Worm (Caenorhabditis elegans): ENCODE results near the gene C18A11.1.
A peak's percentile ranks its signal among the peaks of the same experiment; 100 is the strongest.

The C18A11.1 gene

ce11 chrX:8021609-8022008 lies 47.5 kb upstream of the C18A11.1 start (continued):
- TF ChIP-seq zfp-3 (GFP tag; conservative IDR thresholded peaks at IDR 0.05) (no peak; the same call in 1 of the 2 replicates), Y75B8A.6 (GFP tag; IDR thresholded peaks at IDR 0.05) (no peak), mdl-1 (tag; optimal IDR thresholded peaks at IDR 0.05) (peak; percentile 76 to 87), snpc-4 (tag; optimal IDR thresholded peaks at IDR 0.05) (no peak), saeg-2 (GFP tag; IDR thresholded peaks at IDR 0.05) (no peak), F44E2.7 (GFP tag; IDR thresholded peaks at IDR 0.05) (no peak), set-16 (GFP tag; IDR thresholded peaks at IDR 0.05) (peak; percentile 62), mep-1 (tag; optimal IDR thresholded peaks at IDR 0.05) (peak; percentile 88), lin-39 (tag; optimal IDR thresholded peaks at IDR 0.05) (no peak), attf-4 (tag; optimal IDR thresholded peaks at IDR 0.05) (no peak), tra-1 (GFP tag; IDR thresholded peaks at IDR 0.05) (peak; percentile 58; the same call in 1 of the 2 replicates), F49E8.2 (tag; optimal IDR thresholded peaks at IDR 0.05; ENCODE audit: borderline replicate concordance) (no peak), lir-3 (tag; optimal IDR thresholded peaks at IDR 0.05) (no peak), nhr-48 (tag; optimal IDR thresholded peaks at IDR 0.05) (peak; percentile 53), lin-15B (tag; optimal IDR thresholded peaks at IDR 0.05) (no peak), daf-19 (GFP tag; conservative IDR thresholded peaks at IDR 0.05) (no peak), sdz-12 (GFP tag; optimal IDR thresholded peaks at IDR 0.05) (no peak), ces-1 (GFP tag; optimal IDR thresholded peaks at IDR 0.05) (peak; percentile 3), egl-27 (tag; optimal IDR thresholded peaks at IDR 0.05) (no peak), mxl-3 (GFP tag; optimal IDR thresholded peaks at IDR 0.05) (peak; percentile 21), nhr-41 (GFP tag; IDR thresholded peaks at IDR 0.05) (no peak), nhr-102 (tag; optimal IDR thresholded peaks at IDR 0.05) (peak; percentile 43), ctbp-1 (GFP tag; IDR thresholded peaks at IDR 0.05) (peak; percentile 95), aly-2 (tag; optimal IDR thresholded peaks at IDR 0.05) (no peak), mxl-2 (GFP tag; conservative IDR thresholded peaks at IDR 0.05) (no peak), pha-4 (GFP tag; IDR thresholded peaks at IDR 0.05) (peak; percentile 33; the same call in 1 of the 2 replicates), pha-4 (tag; optimal IDR thresholded peaks at IDR 0.05) (no peak), daf-12 (tag; optimal IDR thresholded peaks at IDR 0.05) (no peak), spr-3 (GFP tag; optimal IDR thresholded peaks at IDR 0.05) (no peak), T20F7.1 (GFP tag; optimal IDR thresholded peaks at IDR 0.05) (peak; percentile 69), F10B5.3 (tag; optimal IDR thresholded peaks at IDR 0.05) (no peak), ceh-62 (tag; optimal IDR thresholded peaks at IDR 0.05) (no peak), unc-130 (GFP tag; optimal IDR thresholded peaks at IDR 0.05) (no peak), ceh-44 (GFP tag; IDR thresholded peaks at IDR 0.05) (no peak), lin-29 (GFP tag; IDR thresholded peaks at IDR 0.05) (no peak), dmd-6 (GFP tag; IDR thresholded peaks at IDR 0.05) (peak; percentile 66), jun-1 (tag; optimal IDR thresholded peaks at IDR 0.05) (no peak), zag-1 (tag; optimal IDR thresholded peaks at IDR 0.05) (no peak), arid-1 (GFP tag; conservative IDR thresholded peaks at IDR 0.05) (no peak; the same call in 1 of the 2 replicates), ceh-32 (tag; optimal IDR thresholded peaks at IDR 0.05; ENCODE audit: poor library complexity) (no peak), Y105C5A.15 (GFP tag; IDR thresholded peaks at IDR 0.05) (no peak), dmd-8 (GFP tag; IDR thresholded peaks at IDR 0.05) (0 out of 2 replicates have a peak, but pooled peaks have one; percentile 11), F37D6.2 (tag; optimal IDR thresholded peaks at IDR 0.05) (peak; percentile 75), ztf-11 (tag; optimal IDR thresholded peaks at IDR 0.05) (no peak), skn-1 (tag; optimal IDR thresholded peaks at IDR 0.05) (no peak), lsy-2 (tag; optimal IDR thresholded peaks at IDR 0.05) (peak; percentile 62 to 89), nhr-6 (tag; optimal IDR thresholded peaks at IDR 0.05) (no peak), hif-1 (tag; optimal IDR thresholded peaks at IDR 0.05) (peak; percentile 17 to 88), ama-1 (optimal IDR thresholded peaks at IDR 0.05) (peak; percentile 62), daf-8 (GFP tag; IDR thresholded peaks at IDR 0.05) (no peak), madf-5 (GFP tag; IDR thresholded peaks at IDR 0.05) (no peak), D1046.2 (GFP tag; IDR thresholded peaks at IDR 0.05) (no peak)
